Worm (Caenorhabditis elegans): ENCODE data around the gene R07D5.2.

- TF ChIP-seq ztf-11 (tag; optimal IDR thresholded peaks at IDR 0.05) (no peak), elt-1 (tag; optimal IDR thresholded peaks at IDR 0.05) (no peak), ama-1 (optimal IDR thresholded peaks at IDR 0.05) (no peak), pqm-1 (tag; optimal IDR thresholded peaks at IDR 0.05) (no peak), lin-15B (tag; optimal IDR thresholded peaks at IDR 0.05) (no peak), elt-2 (tag; optimal IDR thresholded peaks at IDR 0.05) (no peak), hmg-11 (tag; optimal IDR thresholded peaks at IDR 0.05) (no peak), tbx-2 (tag; optimal IDR thresholded peaks at IDR 0.05) (no peak), jun-1 (tag; optimal IDR thresholded peaks at IDR 0.05) (no peak), nhr-28 (tag; optimal IDR thresholded peaks at IDR 0.05) (no peak), elt-3 (tag; optimal IDR thresholded peaks at IDR 0.05) (no peak), egl-27 (tag; optimal IDR thresholded peaks at IDR 0.05) (no peak)
Observed at ce11 chrX:15094973-15095372, 21.4 kb downstream of the R07D5.2 start, which contains the start of gene F09B12.7.
